Worm (Caenorhabditis elegans) whole organism, late embryonic: Measurements from ENCODE around the gene gsy-1.

Experiments used
- T23F11.4 ChIP-seq: fragments of 200-800 bp; sonication (Bioruptor generic); optimal IDR thresholded peaks from 2 replicates; lab custom pipeline; 2018; ENCODE audit warnings: mild to moderate bottlenecking, missing genetic modification characterization, missing compliant biosample characterization
- ceh-18 ChIP-seq: sonication (generic microtip); optimal IDR thresholded peaks from 2 replicates; lab custom pipeline; 2016; ENCODE audit warnings: missing genetic modification characterization, missing compliant biosample characterization
- ceh-6 ChIP-seq: fragments of 200-800 bp; sonication (Bioruptor generic); optimal IDR thresholded peaks from 2 replicates; lab custom pipeline; 2018; ENCODE audit warnings: mild to moderate bottlenecking, missing genetic modification characterization, missing compliant biosample characterization
- elt-2 ChIP-seq: sonication (generic microtip); optimal IDR thresholded peaks from 2 replicates; lab custom pipeline; 2016; ENCODE audit warnings: missing genetic modification reagents, missing genetic modification characterization, missing compliant biosample characterization
- nhr-11 ChIP-seq: fragments of 150-350 bp; optimal IDR thresholded peaks from 2 replicates; lab custom pipeline; 2014; ENCODE audit warnings: missing biosample characterization, missing genetic modification characterization
- odd-2 ChIP-seq: sonication (generic microtip); optimal IDR thresholded peaks from 2 replicates; lab custom pipeline; 2017; ENCODE audit warnings: antibody characterized with exemption, mild to moderate bottlenecking, missing genetic modification characterization, missing compliant biosample characterization
- pha-4 ChIP-seq: fragments of 150-350 bp; optimal IDR thresholded peaks from 2 replicates; lab custom pipeline; 2018; ENCODE audit warnings: missing biosample characterization, missing genetic modification reagents, missing genetic modification characterization
- sox-4 ChIP-seq: sonication (generic microtip); optimal IDR thresholded peaks from 2 replicates; lab custom pipeline; 2017; ENCODE audit warnings: mild to moderate bottlenecking, missing genetic modification characterization, inconsistent platforms, missing compliant biosample characterization

ce11 chrII:12879758-12880157, 1.8 kb upstream of the gsy-1 start:
- no peak for TF ChIP-seq ceh-18 (tag; lab: Kevin White, UChicago)
- TF ChIP-seq elt-2 (tag; lab: Kevin White, UChicago) = no peak
- no peak for TF ChIP-seq pha-4 (tag; lab: Kevin White, UChicago)
- TF ChIP-seq sox-4 (tag; lab: Kevin White, UChicago) = no peak
- no peak for TF ChIP-seq T23F11.4 (GFP tag; lab: Kevin White, UChicago)
- no peak for TF ChIP-seq odd-2 (tag; lab: Kevin White, UChicago)
- no peak for TF ChIP-seq nhr-11 (tag; lab: Kevin White, UChicago)
- no peak for TF ChIP-seq ceh-6 (GFP tag; lab: Kevin White, UChicago)
